Worm (Caenorhabditis elegans) whole organism, L4/young adult: ENCODE measurements around the gene C44H9.5.
A peak's percentile ranks its signal among the peaks of the same experiment; 100 is the strongest.

ENCODE experiments used
- W03F9.2 ChIP-seq: fragments of 150-350 bp; optimal IDR thresholded peaks from 2 replicates; lab custom pipeline; 2014; ENCODE audit warnings: missing biosample characterization, missing genetic modification characterization
- dao-5 ChIP-seq: sonication (generic microtip); optimal IDR thresholded peaks from 2 replicates; lab custom pipeline; 2016; ENCODE audit warnings: missing genotype, missing genetic modification characterization, moderate library complexity, missing compliant biosample characterization
- him-1 ChIP-seq: sonication (generic microtip); optimal IDR thresholded peaks from 2 replicates; lab custom pipeline; 2016; ENCODE audit warnings: missing genotype, missing genetic modification reagents, missing genetic modification characterization, missing compliant biosample characterization

Gene C44H9.5

ce11 chrV:12816672-12817071, 33.0 kb downstream of the C44H9.5 start:
- no peak for TF ChIP-seq dao-5 (tag; lab: Kevin White, UChicago)
- TF ChIP-seq W03F9.2 = no peak

DNA sequence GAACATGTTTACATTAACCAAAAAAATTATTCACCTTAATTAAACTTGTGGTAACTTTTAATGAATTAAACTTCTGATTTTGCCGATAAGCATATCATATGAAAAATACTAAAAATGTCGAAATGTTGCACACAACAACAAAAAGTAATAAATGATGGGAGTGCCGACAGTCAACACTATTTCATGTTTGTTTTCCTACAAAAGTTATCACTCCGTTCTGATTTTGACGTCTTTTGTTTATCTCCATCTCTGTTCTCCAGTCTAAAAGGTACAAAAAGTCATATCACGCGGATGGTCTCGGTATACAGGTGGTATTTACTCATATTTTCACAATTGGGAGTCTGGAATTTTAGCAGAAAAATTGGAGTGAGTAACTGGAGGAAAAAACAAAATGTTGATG, 34.3 kb downstream of the C44H9.5 start:
- TF ChIP-seq W03F9.2 (no peak), dao-5 (tag; lab: Kevin White, UChicago) (no peak), him-1 (tag; lab: Kevin White, UChicago) (no peak)

ce11 chrV:12814481-12814882, 35.2 kb downstream of the C44H9.5 start:
- TF ChIP-seq W03F9.2 (no peak), him-1 (tag; lab: Kevin White, UChicago) (peak; percentile 83)

ce11 chrV:12814022-12814421, 35.6 kb downstream of the C44H9.5 start, which contains the start of gene ZC443.3:
Gene ZC443.3 (minus strand): TSS chrV:12814122.
- TF ChIP-seq him-1 (tag; lab: Kevin White, UChicago) = no peak
- no peak for TF ChIP-seq W03F9.2
- no peak for TF ChIP-seq dao-5 (tag; lab: Kevin White, UChicago)

DNA sequence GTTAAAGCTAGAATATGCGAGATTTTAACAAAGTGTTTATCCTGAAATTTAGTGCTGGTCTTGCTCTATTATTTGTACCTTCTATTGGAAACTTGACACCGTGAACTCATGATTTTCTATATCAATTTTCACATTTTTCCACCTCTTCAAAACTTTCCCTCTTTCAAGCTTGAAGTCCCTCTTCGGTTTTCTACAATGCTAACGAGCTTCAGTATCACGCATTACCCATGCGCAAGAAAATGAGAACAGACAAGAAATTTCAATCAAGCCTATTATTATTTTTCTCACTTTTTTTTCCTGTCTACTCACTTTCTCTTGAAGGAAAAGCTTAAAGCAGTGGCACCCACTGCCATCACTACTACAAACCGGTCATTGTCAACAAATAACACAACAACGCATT, 37.9 kb downstream of the C44H9.5 start:
- TF ChIP-seq him-1 (tag; lab: Kevin White, UChicago) (no peak), W03F9.2 (no peak), dao-5 (tag; lab: Kevin White, UChicago) (no peak)

DNA sequence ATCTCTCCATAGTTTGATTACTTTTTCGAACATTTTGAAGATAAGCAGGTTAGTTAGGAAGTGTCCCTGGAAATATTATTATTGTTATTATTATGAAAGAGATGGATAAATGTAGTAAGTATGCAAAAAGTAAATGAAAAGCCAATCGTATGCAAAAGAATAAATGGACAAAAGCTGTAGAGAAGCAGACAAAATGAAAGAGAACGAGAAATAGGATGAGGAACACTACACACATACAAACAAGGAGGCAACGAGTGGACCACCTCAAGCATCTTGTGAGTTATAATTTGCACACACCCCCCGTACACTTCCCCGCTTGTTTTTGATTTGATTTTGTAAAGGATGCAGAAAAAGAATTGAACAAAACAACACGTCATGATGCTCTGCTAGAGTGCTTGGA, 38.5 kb downstream of the C44H9.5 start, which contains the start of gene ZC443.2:
TSS of gene ZC443.2 (minus strand) at position 67 of the 400 bp plus-strand sequence.
- TF ChIP-seq W03F9.2 (no peak), dao-5 (tag; lab: Kevin White, UChicago) (no peak), him-1 (tag; lab: Kevin White, UChicago) (no peak)

ce11 chrV:12809876-12810275, 39.8 kb downstream of the C44H9.5 start, which contains the start of gene ZC443.1:
Gene ZC443.1 (minus strand): TSS chrV:12810080.
- TF ChIP-seq W03F9.2 (no peak), dao-5 (tag; lab: Kevin White, UChicago) (no peak), him-1 (tag; lab: Kevin White, UChicago) (no peak)

ce11 chrV:12806190-12806589, 43.5 kb downstream of the C44H9.5 start, which contains the start of gene ZC443.7:
Gene ZC443.7 (plus strand): TSS chrV:12806490.
- no peak for TF ChIP-seq him-1 (tag; lab: Kevin White, UChicago)

ce11 chrV:12803274-12803673, 46.4 kb downstream of the C44H9.5 start, which contains the start of gene srbc-45:
Gene srbc-45 (plus strand): TSS chrV:12803574.
- TF ChIP-seq W03F9.2 (no peak), dao-5 (tag; lab: Kevin White, UChicago) (no peak), him-1 (tag; lab: Kevin White, UChicago) (no peak)

ce11 chrV:12800171-12800570, 49.5 kb downstream of the C44H9.5 start, which contains the start of gene ugt-3:
Gene ugt-3 (minus strand): TSS chrV:12800271.
- no peak for TF ChIP-seq him-1 (tag; lab: Kevin White, UChicago)
- no peak for TF ChIP-seq W03F9.2
- TF ChIP-seq dao-5 (tag; lab: Kevin White, UChicago) = no peak

DNA sequence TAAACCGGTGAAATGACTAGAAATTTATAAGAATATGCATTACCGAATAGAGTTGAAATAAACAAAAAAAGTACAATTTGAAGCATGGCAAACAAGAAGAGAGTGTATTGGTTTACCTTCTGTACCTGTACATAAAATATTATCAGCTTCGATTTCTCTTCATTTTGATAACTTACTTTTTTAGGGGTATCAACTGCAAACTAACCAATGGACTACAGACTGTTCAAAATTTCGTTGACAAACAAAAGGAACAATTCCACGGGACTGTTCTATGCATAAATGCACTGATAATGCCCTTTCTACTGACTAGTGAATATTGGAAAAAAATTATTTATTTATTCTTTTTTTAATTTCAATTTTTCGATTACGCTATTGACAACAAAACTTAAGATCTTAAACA, 51.7 kb downstream of the C44H9.5 start, which contains the start of gene ugt-6:
TSS of gene ugt-6 (minus strand) at position 233 of the 400 bp plus-strand sequence.
- TF ChIP-seq dao-5 (tag; lab: Kevin White, UChicago) (no peak), W03F9.2 (no peak), him-1 (tag; lab: Kevin White, UChicago) (no peak)

ce11 chrV:12796908-12797490, 52.7 kb downstream of the C44H9.5 start:
- TF ChIP-seq him-1 (tag; lab: Kevin White, UChicago) (no peak), W03F9.2 (no peak), dao-5 (tag; lab: Kevin White, UChicago) (no peak)
